Fruit fly (Drosophila melanogaster) whole organism, wandering third instar larva: ENCODE measurements around the gene ps.

Experiments used
- Abd-B ChIP-seq: fragments of >200 bp; optimal IDR thresholded peaks from 2 replicates; lab custom pipeline; 2017; ENCODE audit warnings: missing biosample characterization, missing genetic modification characterization
- CG32264 ChIP-seq: fragments of 200-800 bp; sonication (Bioruptor generic); optimal IDR thresholded peaks from 2 replicates; lab custom pipeline; 2016; ENCODE audit warnings: missing biosample characterization, missing genetic modification characterization
- CG9705 ChIP-seq: fragments of 200-800 bp; sonication (Bioruptor generic); optimal IDR thresholded peaks from 2 replicates; lab custom pipeline; 2018; ENCODE audit warnings: missing biosample characterization, mild to moderate bottlenecking, missing genetic modification characterization
- CrebA ChIP-seq: fragments of 200-800 bp; sonication (Bioruptor generic); optimal IDR thresholded peaks from 2 replicates; lab custom pipeline; 2016; ENCODE audit warnings: missing biosample characterization, mild to moderate bottlenecking, missing genetic modification characterization, borderline replicate concordance
- Dif ChIP-seq: fragments of 200-275, 200-300 bp; sonication (Bioruptor generic); optimal IDR thresholded peaks from 2 replicates; lab custom pipeline; 2018; ENCODE audit warnings: missing biosample characterization, missing genetic modification characterization; ENCODE audit not compliant: partially characterized antibody
- GATAd ChIP-seq: sonication (Bioruptor generic); optimal IDR thresholded peaks from 2 replicates; lab custom pipeline; 2016; ENCODE audit warnings: missing biosample characterization, missing genetic modification characterization
- HLH106 ChIP-seq: fragments of 200-800 bp; optimal IDR thresholded peaks from 3 replicates; lab custom pipeline; 2019; ENCODE audit warnings: missing biosample characterization, mild to moderate bottlenecking, missing genetic modification characterization, moderate library complexity
- Hnf4 ChIP-seq: fragments of 200-800 bp; sonication (Bioruptor generic); optimal IDR thresholded peaks from 2 replicates; lab custom pipeline; 2016; ENCODE audit warnings: missing biosample characterization, mild to moderate bottlenecking, missing genetic modification characterization
- Hr78 ChIP-seq: fragments of >200 bp; optimal IDR thresholded peaks from 2 replicates; lab custom pipeline; 2017; ENCODE audit warnings: missing biosample characterization, missing genetic modification characterization
- Hr83 ChIP-seq: fragments of 200-300 bp; sonication (Bioruptor generic); optimal IDR thresholded peaks from 2 replicates; lab custom pipeline; 2016; ENCODE audit warnings: missing biosample characterization, mild to moderate bottlenecking, missing genetic modification characterization, moderate library complexity; ENCODE audit not compliant: poor library complexity, severe bottlenecking
- Jra ChIP-seq: sonication (Bioruptor generic); optimal IDR thresholded peaks from 2 replicates; lab custom pipeline; 2016; ENCODE audit warnings: missing biosample characterization, missing genetic modification characterization
- Mio ChIP-seq: sonication (Bioruptor generic); optimal IDR thresholded peaks from 2 replicates; lab custom pipeline; 2016; ENCODE audit warnings: missing biosample characterization, missing genetic modification characterization
- Myc ChIP-seq: fragments of >200 bp; optimal IDR thresholded peaks from 2 replicates; lab custom pipeline; 2017
- OdsH ChIP-seq: fragments of 200-800 bp; sonication (Bioruptor generic); optimal IDR thresholded peaks from 2 replicates; lab custom pipeline; 2016; ENCODE audit warnings: missing biosample characterization, mild to moderate bottlenecking, missing genetic modification characterization
- Rel ChIP-seq, 2 experiments: fragments of 200-800 bp; sonication (Bioruptor generic) in 1 of 2; optimal IDR thresholded peaks; 2 replicates in 1 of 2; 3 replicates in 1 of 2; lab custom pipeline; 2016 to 2019; ENCODE audit warnings: mild to moderate bottlenecking in 2 of 2, missing biosample characterization in 2 of 2, missing genetic modification characterization in 2 of 2, moderate library complexity in 1 of 2
- Sp1 ChIP-seq: fragments of 200-800 bp; sonication (Bioruptor generic); optimal IDR thresholded peaks from 3 replicates; lab custom pipeline; 2019; ENCODE audit warnings: missing biosample characterization, mild to moderate bottlenecking, missing genetic modification characterization, moderate library complexity
- Vsx2 ChIP-seq: fragments of 200-300, 225-300 bp; sonication (Bioruptor generic); optimal IDR thresholded peaks from 2 replicates; lab custom pipeline; 2018; ENCODE audit warnings: missing biosample characterization, missing genetic modification characterization; ENCODE audit not compliant: partially characterized antibody
- br ChIP-seq: fragments of 200-800 bp; sonication (Bioruptor generic); optimal IDR thresholded peaks from 2 replicates; lab custom pipeline; 2016; ENCODE audit warnings: missing biosample characterization, missing genetic modification characterization
- brk ChIP-seq: fragments of 200-800 bp; sonication (Bioruptor generic); optimal IDR thresholded peaks from 2 replicates; lab custom pipeline; 2016; ENCODE audit warnings: missing biosample characterization, mild to moderate bottlenecking, missing genetic modification characterization
- dl ChIP-seq, 2 experiments: fragments of 175-275, 200-275 bp in 1 of 2; fragments of 200-275 bp in 1 of 2; sonication (Bioruptor generic); optimal IDR thresholded peaks; lab custom pipeline; 2018; ENCODE audit warnings: mild to moderate bottlenecking in 2 of 2, missing biosample characterization in 2 of 2, missing genetic modification characterization in 2 of 2, moderate library complexity in 2 of 2; ENCODE audit not compliant: partially characterized antibody in 2 of 2, insufficient read depth in 1 of 2
- dmrt93B ChIP-seq: fragments of 200-800 bp; sonication (Bioruptor generic); optimal IDR thresholded peaks from 2 replicates; lab custom pipeline; 2018; ENCODE audit warnings: missing biosample characterization, mild to moderate bottlenecking, missing genetic modification characterization
- ey ChIP-seq: fragments of 200-800 bp; sonication (Bioruptor generic); optimal IDR thresholded peaks from 2 replicates; lab custom pipeline; 2016; ENCODE audit warnings: missing biosample characterization, missing genetic modification characterization
- foxo ChIP-seq, 2 experiments: fragments of 200-800 bp; sonication (Bioruptor generic); optimal IDR thresholded peaks; 2 replicates in 1 of 2; 3 replicates in 1 of 2; lab custom pipeline; 2016 to 2017; ENCODE audit warnings: missing biosample characterization in 2 of 2, missing genetic modification characterization in 2 of 2
- h ChIP-seq: fragments of 200-800 bp; sonication (Bioruptor generic); optimal IDR thresholded peaks from 3 replicates; lab custom pipeline; 2016; ENCODE audit warnings: missing biosample characterization, mild to moderate bottlenecking, missing genetic modification characterization
- jim ChIP-seq: fragments of 175-275, 200-325 bp; sonication (Bioruptor generic); optimal IDR thresholded peaks from 2 replicates; lab custom pipeline; 2016; ENCODE audit warnings: missing biosample characterization, mild to moderate bottlenecking, missing genetic modification characterization
- lola ChIP-seq: fragments of >200 bp; optimal IDR thresholded peaks from 2 replicates; lab custom pipeline; 2017; ENCODE audit warnings: missing biosample characterization, missing genetic modification characterization
- pan ChIP-seq: fragments of >200 bp; optimal IDR thresholded peaks from 2 replicates; lab custom pipeline; 2017
- psq ChIP-seq: fragments of 200-800 bp; sonication (Bioruptor generic); optimal IDR thresholded peaks from 3 replicates; lab custom pipeline; 2017; ENCODE audit warnings: missing biosample characterization, mild to moderate bottlenecking, missing genetic modification characterization, moderate library complexity
- rgr ChIP-seq: fragments of 200-800 bp; sonication (Bioruptor generic); optimal IDR thresholded peaks from 3 replicates; lab custom pipeline; 2016; ENCODE audit warnings: missing biosample characterization, mild to moderate bottlenecking, missing genetic modification characterization
- sage ChIP-seq: fragments of 200-800 bp; sonication (Bioruptor generic); optimal IDR thresholded peaks from 2 replicates; lab custom pipeline; 2016; ENCODE audit warnings: missing biosample characterization, mild to moderate bottlenecking, missing genetic modification characterization
- sv ChIP-seq: fragments of 200-800 bp; sonication (Bioruptor generic); optimal IDR thresholded peaks from 3 replicates; lab custom pipeline; 2016; ENCODE audit warnings: missing biosample characterization, missing genetic modification characterization
- tai ChIP-seq: sonication (Bioruptor generic); optimal IDR thresholded peaks from 2 replicates; lab custom pipeline; 2016; ENCODE audit warnings: missing biosample characterization, missing genetic modification characterization
- usp ChIP-seq: fragments of >200 bp; optimal IDR thresholded peaks from 2 replicates; lab custom pipeline; 2017; ENCODE audit warnings: missing biosample characterization, missing genetic modification characterization

Gene ps

DNA sequence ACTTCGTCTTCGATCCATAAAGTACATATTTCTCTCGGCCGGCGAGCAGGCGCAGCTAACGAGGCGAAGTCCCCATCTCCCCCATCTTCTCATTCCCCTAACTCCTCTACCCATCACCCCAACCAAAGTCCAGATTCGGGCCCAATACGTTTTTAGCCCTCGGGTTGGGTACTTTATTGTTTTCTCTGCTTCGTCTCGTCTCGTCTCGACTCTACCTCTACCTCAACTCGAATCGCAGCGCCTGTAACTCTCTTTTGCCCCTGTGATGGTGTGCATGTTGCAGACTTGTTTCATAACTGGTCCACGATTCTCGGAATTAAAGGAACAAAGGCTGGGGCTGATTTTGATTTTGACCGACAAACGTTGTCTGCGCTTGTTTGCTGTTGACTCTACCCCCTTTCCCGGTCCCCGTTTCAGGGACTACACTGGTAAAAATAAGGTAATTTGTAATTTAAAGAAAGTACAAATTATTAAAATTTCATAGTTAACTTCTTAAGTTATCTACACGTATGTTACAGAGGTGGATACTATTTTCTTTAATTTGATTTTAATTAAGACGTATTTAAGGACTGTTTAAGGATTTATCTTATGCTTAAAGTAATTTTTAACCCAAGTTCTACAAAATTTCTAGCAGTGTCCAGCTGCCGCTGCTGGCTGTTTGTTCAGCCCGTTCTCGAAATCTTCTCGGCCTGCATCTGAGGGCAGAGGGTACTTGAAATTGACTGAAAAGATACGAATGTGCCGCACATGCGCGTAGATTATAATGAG lies 38.9 kb upstream of the ps start (continued):
- TF ChIP-seq Rel (GFP tag; optimal IDR thresholded peaks at IDR 0.05; lab: Kevin White, UChicago), result peak; percentile 73
- TF ChIP-seq Rel (tag; optimal IDR thresholded peaks at IDR 0.05; lab: Kevin White, UChicago), result peak; percentile 68
- no peak for TF ChIP-seq Mio (GFP tag; lab: Kevin White, UChicago)
- peak; percentile 51 for TF ChIP-seq Jra (GFP tag; lab: Kevin White, UChicago)
- TF ChIP-seq Sp1 (GFP tag; lab: Kevin White, UChicago), result peak; percentile 96
- peak; percentile 71 for TF ChIP-seq Vsx2 (GFP tag; lab: Kevin White, UChicago)
- peak; percentile 93 for TF ChIP-seq OdsH (GFP tag; lab: Kevin White, UChicago)
- peak; percentile 88 for TF ChIP-seq ey

- TF ChIP-seq brk (GFP tag; lab: Kevin White, UChicago), result no peak
- TF ChIP-seq dmrt93B (GFP tag; lab: Kevin White, UChicago), result no peak
- TF ChIP-seq CrebA (GFP tag; lab: Kevin White, UChicago), result no peak
- TF ChIP-seq Jra (GFP tag; lab: Kevin White, UChicago), result no peak
- no peak for TF ChIP-seq GATAd (GFP tag; lab: Kevin White, UChicago)
- TF ChIP-seq sage (GFP tag; lab: Kevin White, UChicago), result no peak
- no peak for TF ChIP-seq usp (GFP tag; lab: Kevin White, UChicago)
- no peak for TF ChIP-seq sv (GFP tag; lab: Kevin White, UChicago)
- TF ChIP-seq h, result no peak
- no peak for TF ChIP-seq pan (lab: Kevin White, UChicago)
- TF ChIP-seq, all 38 proteins: peak for 0
These were observed 36.8 kb upstream of the ps start for dm6 chr3R:9380970-9381369.

DNA sequence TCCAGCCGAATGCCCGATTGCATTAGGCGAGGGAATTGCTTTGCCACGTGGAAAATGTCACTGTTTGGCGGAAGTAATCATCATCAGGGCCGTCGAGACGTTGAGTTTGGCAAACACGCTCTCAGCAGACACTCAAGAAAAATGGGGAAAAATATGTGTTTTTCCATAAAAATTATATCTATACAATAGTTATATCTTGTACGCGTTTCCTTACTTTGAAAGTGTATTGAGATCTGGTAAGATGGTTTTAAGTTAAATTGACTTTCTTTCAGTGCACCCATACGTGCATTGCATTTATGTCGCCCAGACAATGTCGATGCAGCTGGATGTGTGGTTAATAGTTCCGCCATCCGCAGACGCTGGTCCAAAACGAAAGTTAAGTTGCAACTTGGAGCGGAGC lies 31.8 kb upstream of the ps start:
- no peak for TF ChIP-seq dl (GFP tag; optimal IDR thresholded peaks at IDR 0.05; lab: Kevin White, UChicago; ENCODE audit: insufficient read depth in 1 of 2, partially characterized antibody in 2 of 2)
- TF ChIP-seq br (GFP tag; lab: Kevin White, UChicago), result no peak
- TF ChIP-seq Myc (lab: Kevin White, UChicago), result no peak
- no peak for TF ChIP-seq psq (GFP tag; lab: Kevin White, UChicago)
- TF ChIP-seq CG32264, result no peak
- no peak for TF ChIP-seq Mio (GFP tag; lab: Kevin White, UChicago)
- no peak for TF ChIP-seq Vsx2 (GFP tag; lab: Kevin White, UChicago)
- TF ChIP-seq Hr83 (GFP tag; lab: Kevin White, UChicago), result no peak
- TF ChIP-seq jim (GFP tag; lab: Kevin White, UChicago), result no peak
- TF ChIP-seq brk (GFP tag; lab: Kevin White, UChicago), result no peak
- no peak for TF ChIP-seq sv (GFP tag; lab: Kevin White, UChicago)
- no peak for TF ChIP-seq sage (GFP tag; lab: Kevin White, UChicago)

dm6 chr3R:9387634-9388033 lies 30.1 kb upstream of the ps start:
- no peak for TF ChIP-seq Dif (GFP tag; lab: Kevin White, UChicago)
- no peak for TF ChIP-seq Rel (GFP tag; optimal IDR thresholded peaks at IDR 0.05; lab: Kevin White, UChicago)
- peak; percentile 49 for TF ChIP-seq Rel (tag; optimal IDR thresholded peaks at IDR 0.05; lab: Kevin White, UChicago)
- TF ChIP-seq Myc (lab: Kevin White, UChicago), result no peak
- peak; percentile 5 for TF ChIP-seq br (GFP tag; lab: Kevin White, UChicago)
- no peak for TF ChIP-seq rgr
- peak in 1 of 2 experiments; percentile 26 for TF ChIP-seq foxo (GFP tag; optimal IDR thresholded peaks at IDR 0.05; lab: Kevin White, UChicago)
- TF ChIP-seq Hr83 (GFP tag; lab: Kevin White, UChicago), result no peak
- no peak for TF ChIP-seq jim (GFP tag; lab: Kevin White, UChicago)
- TF ChIP-seq dl (GFP tag; optimal IDR thresholded peaks at IDR 0.05; lab: Kevin White, UChicago; ENCODE audit: insufficient read depth in 1 of 2, partially characterized antibody in 2 of 2), result no peak
- TF ChIP-seq lola, result no peak
- no peak for TF ChIP-seq CG32264
- TF ChIP-seq dmrt93B (GFP tag; lab: Kevin White, UChicago), result no peak
- TF ChIP-seq psq (GFP tag; lab: Kevin White, UChicago), result no peak
- TF ChIP-seq h, result peak; percentile 40
- no peak for TF ChIP-seq Jra (GFP tag; lab: Kevin White, UChicago)
- TF ChIP-seq, all 38 proteins: peak for 4

dm6 chr3R:9388321-9388720 lies 29.4 kb upstream of the ps start:
- TF ChIP-seq Myc (lab: Kevin White, UChicago), result no peak
- no peak for TF ChIP-seq CG32264
- TF ChIP-seq h, result no peak
- TF ChIP-seq usp (GFP tag; lab: Kevin White, UChicago), result no peak
- TF ChIP-seq CG9705 (GFP tag; lab: Kevin White, UChicago), result no peak
- TF ChIP-seq sv (GFP tag; lab: Kevin White, UChicago), result no peak
- TF ChIP-seq tai (GFP tag; lab: Kevin White, UChicago), result no peak
- TF ChIP-seq Hr83 (GFP tag; lab: Kevin White, UChicago), result no peak
- no peak for TF ChIP-seq Sp1 (GFP tag; lab: Kevin White, UChicago)
- TF ChIP-seq rgr, result no peak
- no peak for TF ChIP-seq HLH106
- TF ChIP-seq CrebA (GFP tag; lab: Kevin White, UChicago), result no peak
- TF ChIP-seq sage (GFP tag; lab: Kevin White, UChicago), result no peak
- TF ChIP-seq Rel (GFP tag; optimal IDR thresholded peaks at IDR 0.05; lab: Kevin White, UChicago), result no peak
- TF ChIP-seq Rel (tag; optimal IDR thresholded peaks at IDR 0.05; lab: Kevin White, UChicago), result no peak
- no peak for TF ChIP-seq pan (lab: Kevin White, UChicago)
- TF ChIP-seq GATAd (GFP tag; lab: Kevin White, UChicago), result no peak
- no peak for TF ChIP-seq Abd-B
- no peak for TF ChIP-seq Hnf4
- TF ChIP-seq Hr78 (GFP tag; lab: Kevin White, UChicago), result no peak
- no peak for TF ChIP-seq Mio (GFP tag; lab: Kevin White, UChicago)
- TF ChIP-seq, all 38 proteins: peak for 0
